Fruit fly (Drosophila melanogaster): ENCODE measurements around the gene ey.
A peak's percentile ranks its signal among the peaks of the same experiment; 100 is the strongest.

The ey gene

DNA sequence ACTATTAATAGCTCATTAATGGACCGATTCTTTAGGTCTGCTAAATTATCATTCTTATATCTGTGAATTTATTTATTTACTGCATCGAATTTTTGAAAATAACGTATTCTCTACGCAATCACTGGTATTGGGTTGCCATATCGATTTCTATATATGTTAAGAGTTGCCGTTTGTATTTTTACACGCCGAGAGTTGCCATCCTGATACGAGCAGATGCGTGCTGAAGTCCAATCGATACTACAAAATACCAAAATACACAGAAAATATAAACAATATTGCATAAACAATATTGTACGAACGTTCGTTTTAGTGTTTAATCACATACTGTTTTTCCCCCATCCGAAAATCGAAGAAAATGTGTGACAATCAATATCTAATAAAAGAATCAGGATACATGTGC, at the start of gene ey (continued):
- TF ChIP-seq Hmr (GFP tag; optimal IDR thresholded peaks at IDR 0.05) (peak; percentile 92), CG33213 (GFP tag; optimal IDR thresholded peaks at IDR 0.05) (peak; percentile 90), CG11504 (tag; optimal IDR thresholded peaks at IDR 0.05) (no peak), dmrt99B (tag; optimal IDR thresholded peaks at IDR 0.05) (no peak), Dfd (GFP tag; optimal IDR thresholded peaks at IDR 0.05) (no peak), ac (GFP tag; optimal IDR thresholded peaks at IDR 0.05) (no peak), Ets65A (GFP tag) (peak; percentile 89), CTCF (GFP tag; optimal IDR thresholded peaks at IDR 0.05) (peak; percentile 67), CG2116 (GFP tag; optimal IDR thresholded peaks at IDR 0.05) (peak; percentile 67), onecut (GFP tag; IDR thresholded peaks at IDR 0.05) (peak; percentile 88), CG10366 (GFP tag; IDR thresholded peaks at IDR 0.05) (no peak), CG11398 (GFP tag; optimal IDR thresholded peaks at IDR 0.05) (no peak), twi (tag; optimal IDR thresholded peaks at IDR 0.05) (peak; percentile 30), Med (GFP tag) (peak; percentile 69), stc (GFP tag; IDR thresholded peaks at IDR 0.05) (no peak), sd (tag; optimal IDR thresholded peaks at IDR 0.05) (no peak), CG14965 (GFP tag; optimal IDR thresholded peaks at IDR 0.05; ENCODE audit: borderline replicate concordance) (no peak), CG13287 (GFP tag; IDR thresholded peaks at IDR 0.05; ENCODE audit: partially characterized antibody) (peak; percentile 64), dm (GFP tag; optimal IDR thresholded peaks at IDR 0.05) (no peak), Hr78 (GFP tag; optimal IDR thresholded peaks at IDR 0.05) (no peak), nmo (GFP tag; optimal IDR thresholded peaks at IDR 0.05) (peak; percentile 8), CG14667 (GFP tag; IDR thresholded peaks at IDR 0.05) (no peak), nom (GFP tag; optimal IDR thresholded peaks at IDR 0.05) (peak; percentile 69), MBD-R2 (GFP tag; IDR thresholded peaks at IDR 0.05) (peak; percentile 36; the same call in 1 of the 2 replicates), CG3838 (GFP tag; optimal IDR thresholded peaks at IDR 0.05) (no peak), CG3065 (GFP tag; optimal IDR thresholded peaks at IDR 0.05) (no peak), Nf-YA (GFP tag; IDR thresholded peaks at IDR 0.05) (no peak), jumu (GFP tag; optimal IDR thresholded peaks at IDR 0.05) (no peak), CG15601 (tag; optimal IDR thresholded peaks at IDR 0.05) (peak; percentile 9), CG4617 (GFP tag; optimal IDR thresholded peaks at IDR 0.05; ENCODE audit: borderline replicate concordance) (no peak), NfI (GFP tag; optimal IDR thresholded peaks at IDR 0.05) (no peak), CG7556 (GFP tag; optimal IDR thresholded peaks at IDR 0.05) (no peak), Atf3 (GFP tag; optimal IDR thresholded peaks at IDR 0.05) (no peak), bigmax (GFP tag; optimal IDR thresholded peaks at IDR 0.05) (no peak), CG6765 (GFP tag; optimal IDR thresholded peaks at IDR 0.05) (no peak), psq (GFP tag; optimal IDR thresholded peaks at IDR 0.05) (no peak), ind (GFP tag; optimal IDR thresholded peaks at IDR 0.05) (no peak), Drgx (GFP tag; IDR thresholded peaks at IDR 0.05) (no peak), ham (GFP tag; IDR thresholded peaks at IDR 0.05) (no peak), CG12155 (GFP tag; optimal IDR thresholded peaks at IDR 0.05) (no peak), HLH54F (GFP tag; optimal IDR thresholded peaks at IDR 0.05) (no peak), CG17359 (tag; optimal IDR thresholded peaks at IDR 0.05) (peak; percentile 1), CG6854 (GFP tag; optimal IDR thresholded peaks at IDR 0.05) (no peak), Hr3 (GFP tag; optimal IDR thresholded peaks at IDR 0.05) (no peak), cas (GFP tag; IDR thresholded peaks at IDR 0.05) (no peak), Trl (optimal IDR thresholded peaks at IDR 0.05) (no peak), Trl (GFP tag; optimal IDR thresholded peaks at IDR 0.05) (no peak), B-H1 (GFP tag; IDR thresholded peaks at IDR 0.05) (no peak), Lhr (GFP tag; optimal IDR thresholded peaks at IDR 0.05) (peak; percentile 99), CG11456 (GFP tag; IDR thresholded peaks at IDR 0.05) (no peak), gem (tag; optimal IDR thresholded peaks at IDR 0.05) (peak; percentile 28), schlank (tag; optimal IDR thresholded peaks at IDR 0.05) (no peak), CG1603 (tag; optimal IDR thresholded peaks at IDR 0.05) (peak; percentile 79)
